Worm (Caenorhabditis elegans) whole organism, L4 larva: ENCODE data around the gene nhr-121.

Experiments used
- D1046.2 ChIP-seq: fragments of 200-800 bp; sonication (Bioruptor generic); IDR thresholded peaks from 2 replicates; pipeline ENCODE4 v1.3.6; 2022; ENCODE audit warnings: missing genetic modification characterization, missing compliant biosample characterization
- F26F4.8 ChIP-seq: fragments of 200-800 bp; sonication (Bioruptor generic); conservative IDR thresholded peaks from 2 replicates; pipeline ENCODE4 v1.3.6; 2022; ENCODE audit warnings: missing genetic modification characterization, missing compliant biosample characterization
- F44E2.7 ChIP-seq: fragments of 200-800 bp; sonication (Bioruptor generic); IDR thresholded peaks from 2 replicates; pipeline ENCODE4 v2.1.2; 2022; ENCODE audit warnings: missing genetic modification characterization, missing compliant biosample characterization
- T20F7.1 ChIP-seq: fragments of 200-800 bp; sonication (Bioruptor generic); optimal IDR thresholded peaks from 2 replicates; lab custom pipeline; 2018; ENCODE audit warnings: mild to moderate bottlenecking, missing genetic modification characterization, missing compliant biosample characterization
- Y48G9A.11 ChIP-seq: fragments of 200-800 bp; sonication (Bioruptor generic); IDR thresholded peaks from 2 replicates; pipeline ENCODE4 v1.3.6; 2022; ENCODE audit warnings: missing genetic modification reagents, missing genetic modification characterization, missing compliant biosample characterization
- Y75B8A.6 ChIP-seq: fragments of 200-800 bp; sonication (Bioruptor generic); IDR thresholded peaks from 2 replicates; pipeline ENCODE4 v1.3.6; 2022; ENCODE audit warnings: missing genetic modification reagents, missing genetic modification characterization, missing compliant biosample characterization
- ZK337.2 ChIP-seq: fragments of 200-800 bp; sonication (Bioruptor generic); IDR thresholded peaks from 2 replicates; pipeline ENCODE4 v1.3.6; 2022; ENCODE audit warnings: missing genetic modification reagents, missing genetic modification characterization, missing compliant biosample characterization
- aha-1 ChIP-seq: fragments of 150-350 bp; peaks from one replicate; lab custom pipeline; 2014; ENCODE audit warnings: missing biosample characterization, missing genetic modification characterization
- aly-2 ChIP-seq: sonication (generic microtip); optimal IDR thresholded peaks from 2 replicates; lab custom pipeline; 2018; ENCODE audit warnings: missing biosample characterization, missing genetic modification characterization
- attf-4 ChIP-seq: sonication (generic microtip); optimal IDR thresholded peaks from 3 replicates; lab custom pipeline; 2017; ENCODE audit warnings: missing biosample characterization, missing genetic modification characterization
- ceh-28 ChIP-seq: fragments of 150-350 bp; optimal IDR thresholded peaks from 2 replicates; lab custom pipeline; 2014; ENCODE audit warnings: missing biosample characterization, missing genetic modification reagents, missing genetic modification characterization
- ceh-32 ChIP-seq: sonication (generic microtip); optimal IDR thresholded peaks from 2 replicates; lab custom pipeline; 2016; ENCODE audit warnings: mild to moderate bottlenecking, missing genetic modification characterization, missing compliant biosample characterization; ENCODE audit not compliant: poor library complexity
- daf-16 ChIP-seq, 3 experiments: sonication (generic microtip); optimal IDR thresholded peaks; 2 replicates each; lab custom pipeline; 2016 to 2017; ENCODE audit warnings: missing genetic modification characterization in 3 of 3, missing genetic modification reagents in 3 of 3, mild to moderate bottlenecking in 2 of 3, missing compliant biosample characterization in 2 of 3, missing biosample characterization in 1 of 3, moderate library complexity in 1 of 3
- dmd-8 ChIP-seq: fragments of 200-800 bp; sonication (Bioruptor generic); IDR thresholded peaks from 2 replicates; pipeline ENCODE4 v1.3.6; 2022; ENCODE audit warnings: missing genetic modification characterization, missing compliant biosample characterization
- dmd-9 ChIP-seq: fragments of 200-800 bp; sonication (Bioruptor generic); IDR thresholded peaks from 2 replicates; pipeline ENCODE4 v1.3.6; 2022; ENCODE audit warnings: missing genetic modification reagents, missing genetic modification characterization, missing compliant biosample characterization
- duxl-1 ChIP-seq: sonication (generic microtip); optimal IDR thresholded peaks from 2 replicates; lab custom pipeline; 2016; ENCODE audit warnings: mild to moderate bottlenecking, missing genetic modification characterization, moderate library complexity, missing compliant biosample characterization; ENCODE audit not compliant: poor library complexity
- egl-43 ChIP-seq: fragments of 200-800 bp; sonication (Bioruptor generic); IDR thresholded peaks from 2 replicates; pipeline ENCODE4 v1.3.6; 2022; ENCODE audit warnings: missing genetic modification reagents, missing genetic modification characterization, missing compliant biosample characterization
- fos-1 ChIP-seq: fragments of 150-350 bp; optimal IDR thresholded peaks from 2 replicates; lab custom pipeline; 2014; ENCODE audit warnings: missing biosample characterization, missing genetic modification characterization
- hmg-1.1 ChIP-seq: fragments of 200-800 bp; sonication (Bioruptor generic); IDR thresholded peaks from 2 replicates; pipeline ENCODE4 v1.3.6; 2022; ENCODE audit warnings: missing genetic modification reagents, missing genetic modification characterization, missing compliant biosample characterization
- lim-7 ChIP-seq: fragments of 200-800 bp; sonication (Bioruptor generic); IDR thresholded peaks from 2 replicates; pipeline ENCODE4 v1.3.6; 2022; ENCODE audit warnings: missing genetic modification characterization, missing compliant biosample characterization
- lin-13 ChIP-seq: fragments of 150-350 bp; optimal IDR thresholded peaks from 2 replicates; lab custom pipeline; 2014; ENCODE audit warnings: missing biosample characterization, missing genetic modification reagents, missing genetic modification characterization
- lin-15B ChIP-seq: fragments of 150-350 bp; sonication (generic microtip); optimal IDR thresholded peaks from 3 replicates; lab custom pipeline; 2014; ENCODE audit warnings: missing biosample characterization, missing genetic modification characterization
- lin-29 ChIP-seq: fragments of 200-800 bp; sonication (Bioruptor generic); IDR thresholded peaks from 2 replicates; pipeline ENCODE4 v1.3.6; 2022; ENCODE audit warnings: missing genetic modification reagents, missing genetic modification characterization, missing compliant biosample characterization
- lin-38 ChIP-seq: fragments of 200-800 bp; sonication (Bioruptor generic); IDR thresholded peaks from 2 replicates; pipeline ENCODE4 v1.3.6; 2022; ENCODE audit warnings: missing genetic modification reagents, missing genetic modification characterization, missing compliant biosample characterization
- mdt-29 ChIP-seq: fragments of 200-800 bp; sonication (Bioruptor generic); IDR thresholded peaks from 2 replicates; pipeline ENCODE4 v1.3.6; 2022; ENCODE audit warnings: missing genetic modification reagents, missing genetic modification characterization, missing compliant biosample characterization
- mes-2 ChIP-seq: sonication (generic microtip); optimal IDR thresholded peaks from 2 replicates; lab custom pipeline; 2016; ENCODE audit warnings: missing genotype, mild to moderate bottlenecking, missing genetic modification characterization, missing compliant biosample characterization; ENCODE audit not compliant: poor library complexity, severe bottlenecking
- nhr-102 ChIP-seq: sonication (generic microtip); optimal IDR thresholded peaks from 2 replicates; lab custom pipeline; 2016; ENCODE audit warnings: mild to moderate bottlenecking, missing genetic modification characterization, moderate library complexity, missing compliant biosample characterization
- nhr-111 ChIP-seq: fragments of 200-800 bp; sonication (Bioruptor generic); optimal IDR thresholded peaks from 2 replicates; lab custom pipeline; 2018; ENCODE audit warnings: mild to moderate bottlenecking, missing genetic modification characterization, missing compliant biosample characterization
- nhr-28 ChIP-seq: fragments of 150-350 bp; optimal IDR thresholded peaks from 2 replicates; lab custom pipeline; 2014; ENCODE audit warnings: missing biosample characterization, missing genetic modification characterization
- pha-4 ChIP-seq, 2 experiments: fragments of 150-350 bp in 1 of 2; fragments of 200-800 bp in 1 of 2; sonication (Bioruptor generic) in 1 of 2; IDR thresholded peaks in 1 of 2; optimal IDR thresholded peaks in 1 of 2; 2 replicates each; pipeline versions ENCODE4 v1.3.6 to Lab custom; 2014 to 2022; ENCODE audit warnings: missing genetic modification characterization in 2 of 2, missing genetic modification reagents in 2 of 2, missing biosample characterization in 1 of 2, missing compliant biosample characterization in 1 of 2
- php-3 ChIP-seq: fragments of 200-800 bp; sonication (Bioruptor generic); IDR thresholded peaks from 2 replicates; pipeline ENCODE4 v1.3.6; 2022; ENCODE audit warnings: missing genetic modification reagents, missing genetic modification characterization, missing compliant biosample characterization
- pqm-1 ChIP-seq: sonication (generic microtip); optimal IDR thresholded peaks from 2 replicates; lab custom pipeline; 2017; ENCODE audit warnings: missing biosample characterization, missing genetic modification characterization
- skn-1 ChIP-seq: fragments of 150-350 bp; optimal IDR thresholded peaks from 2 replicates; lab custom pipeline; 2014; ENCODE audit warnings: missing biosample characterization, missing genetic modification characterization
- snpc-1.2 ChIP-seq: fragments of 200-800 bp; sonication (Bioruptor generic); IDR thresholded peaks from 2 replicates; pipeline ENCODE4 v1.3.6; 2022; ENCODE audit warnings: missing genetic modification reagents, missing genetic modification characterization, missing compliant biosample characterization
- snpc-4 ChIP-seq: fragments of 150-350 bp; optimal IDR thresholded peaks from 2 replicates; lab custom pipeline; 2014; ENCODE audit warnings: missing biosample characterization, missing genetic modification characterization
- spr-3 ChIP-seq: fragments of 200-800 bp; sonication (Bioruptor generic); optimal IDR thresholded peaks from 2 replicates; lab custom pipeline; 2018; ENCODE audit warnings: mild to moderate bottlenecking, missing genetic modification characterization, missing compliant biosample characterization
- tag-97 ChIP-seq: fragments of 200-800 bp; sonication (Bioruptor generic); IDR thresholded peaks from 2 replicates; pipeline ENCODE4 v1.3.6; 2022; ENCODE audit warnings: missing genetic modification characterization, missing compliant biosample characterization
- unc-39 ChIP-seq: sonication (generic microtip); optimal IDR thresholded peaks from 2 replicates; lab custom pipeline; 2017; ENCODE audit warnings: missing biosample characterization, missing genetic modification characterization
- unc-62 ChIP-seq, 3 experiments: fragments of 150-350 bp in 1 of 3; sonication (generic microtip); optimal IDR thresholded peaks in 2 of 3; peaks in 1 of 3; 1 replicate in 1 of 3; 2 replicates in 2 of 3; lab custom pipeline; 2014 to 2017; ENCODE audit warnings: missing biosample characterization in 3 of 3, missing genetic modification characterization in 3 of 3, missing genetic modification reagents in 3 of 3, missing genotype in 1 of 3
- zfp-2 ChIP-seq: sonication (generic microtip); optimal IDR thresholded peaks from 2 replicates; lab custom pipeline; 2016; ENCODE audit warnings: mild to moderate bottlenecking, missing genetic modification characterization, missing compliant biosample characterization
- zfp-3 ChIP-seq: fragments of 200-800 bp; sonication (Bioruptor generic); conservative IDR thresholded peaks from 2 replicates; pipeline ENCODE4 v1.3.6; 2022; ENCODE audit warnings: missing genetic modification reagents, missing genetic modification characterization, missing compliant biosample characterization
- zip-2 ChIP-seq: fragments of 150-350 bp; optimal IDR thresholded peaks from 2 replicates; lab custom pipeline; 2014; ENCODE audit warnings: missing biosample characterization, missing genetic modification characterization
- ztf-11 ChIP-seq: fragments of 150-350 bp; optimal IDR thresholded peaks from 2 replicates; lab custom pipeline; 2014; ENCODE audit warnings: missing biosample characterization, missing genetic modification characterization

Gene nhr-121

DNA sequence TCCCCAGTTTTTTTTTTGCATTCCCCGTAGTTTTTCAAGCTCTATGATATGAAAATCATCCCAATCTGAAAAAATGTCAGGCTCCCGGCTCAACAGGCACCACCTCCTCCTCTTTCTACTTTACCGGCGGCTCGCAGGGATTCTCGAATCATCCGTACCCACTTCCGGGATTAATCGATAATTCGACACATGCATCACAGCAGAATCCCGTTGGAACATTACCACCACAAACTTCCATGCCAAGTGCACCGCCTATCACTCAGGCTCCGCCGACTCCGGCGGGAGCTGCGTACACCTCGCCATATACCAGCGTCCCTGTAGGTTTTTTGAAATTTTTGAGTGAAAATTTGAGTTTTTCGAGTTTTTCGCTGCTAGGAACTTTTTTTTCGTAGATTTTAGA lies 33.4 kb downstream of the nhr-121 start:
- no peak for TF ChIP-seq attf-4
- peak; percentile 53 for TF ChIP-seq aha-1 (tag; lab: Kevin White, UChicago)
- no peak for TF ChIP-seq zfp-2 (tag; lab: Kevin White, UChicago)
- peak; percentile 60; the same call in 1 of the 2 replicates for TF ChIP-seq egl-43 (GFP tag; lab: Robert Waterston, UW)
- TF ChIP-seq skn-1 (tag; lab: Kevin White, UChicago): no peak
- peak in 1 of 2 experiments; percentile 12 for TF ChIP-seq unc-62 (GFP tag; optimal IDR thresholded peaks at IDR 0.05 in 1 of 2; lab: Kevin White, UChicago)
- no peak for TF ChIP-seq unc-62 (tag; optimal IDR thresholded peaks at IDR 0.05; lab: Kevin White, UChicago)
- no peak for TF ChIP-seq snpc-1.2 (GFP tag; lab: Robert Waterston, UW)

DNA sequence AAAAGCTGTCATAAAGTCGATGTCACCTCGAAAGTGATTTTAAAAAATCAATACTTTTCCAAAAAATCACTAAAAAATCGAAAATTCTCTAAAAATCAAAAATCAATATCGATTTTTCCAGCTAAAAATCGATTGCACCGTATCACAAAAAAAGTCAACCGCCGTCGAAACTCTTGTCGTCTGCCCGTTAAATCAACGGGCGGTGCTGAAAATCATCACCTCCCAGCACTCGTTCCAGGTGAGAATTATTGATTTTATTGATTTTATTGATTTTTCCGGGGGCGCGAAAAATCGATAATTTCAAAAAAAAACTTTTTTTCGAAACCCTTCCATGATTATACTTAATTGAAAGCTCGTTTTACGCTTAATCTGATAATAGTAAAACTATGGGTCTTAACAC lies 35.1 kb downstream of the nhr-121 start:
- TF ChIP-seq ceh-28 (peak; percentile 90), F44E2.7 (GFP tag; lab: Robert Waterston, UW) (0 out of 2 replicates have a peak, but pooled peaks have one; percentile 60), pha-4 (GFP tag; IDR thresholded peaks at IDR 0.05; lab: Robert Waterston, UW) (no peak), pha-4 (tag; optimal IDR thresholded peaks at IDR 0.05; lab: Kevin White, UChicago) (no peak), lin-38 (GFP tag; lab: Robert Waterston, UW) (peak; percentile 8), dmd-8 (GFP tag; lab: Robert Waterston, UW) (no peak), ztf-11 (tag; lab: Kevin White, UChicago) (no peak), lin-29 (no peak), daf-16 (GFP tag; optimal IDR thresholded peaks at IDR 0.05; lab: Kevin White, UChicago) (no peak), daf-16 (tag; optimal IDR thresholded peaks at IDR 0.05; lab: Kevin White, UChicago) (no peak), unc-39 (tag; lab: Kevin White, UChicago) (no peak), lim-7 (no peak), lin-15B (tag; lab: Kevin White, UChicago) (no peak)

DNA sequence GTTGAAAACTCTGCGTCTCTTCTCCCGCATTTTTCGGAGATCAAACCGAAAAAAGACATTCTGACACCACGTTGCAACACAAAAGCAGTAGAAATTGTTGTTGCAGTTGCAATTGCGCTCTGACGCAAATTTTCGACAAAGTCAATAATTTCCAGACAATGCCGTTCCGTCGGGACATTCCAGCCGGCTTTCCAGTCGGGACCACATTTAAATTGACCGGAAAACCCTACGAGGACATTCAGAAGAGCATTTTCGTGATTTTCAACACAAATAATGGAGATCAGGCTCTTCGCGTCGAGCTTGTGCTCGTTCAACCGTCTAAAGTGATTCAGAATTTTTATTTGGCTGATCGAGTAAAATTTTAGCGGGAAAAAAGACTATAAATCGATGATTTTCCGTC lies 35.6 kb downstream of the nhr-121 start:
- TF ChIP-seq aha-1 (tag; lab: Kevin White, UChicago) (peak; percentile 76), aly-2 (tag; lab: Kevin White, UChicago) (no peak)

DNA sequence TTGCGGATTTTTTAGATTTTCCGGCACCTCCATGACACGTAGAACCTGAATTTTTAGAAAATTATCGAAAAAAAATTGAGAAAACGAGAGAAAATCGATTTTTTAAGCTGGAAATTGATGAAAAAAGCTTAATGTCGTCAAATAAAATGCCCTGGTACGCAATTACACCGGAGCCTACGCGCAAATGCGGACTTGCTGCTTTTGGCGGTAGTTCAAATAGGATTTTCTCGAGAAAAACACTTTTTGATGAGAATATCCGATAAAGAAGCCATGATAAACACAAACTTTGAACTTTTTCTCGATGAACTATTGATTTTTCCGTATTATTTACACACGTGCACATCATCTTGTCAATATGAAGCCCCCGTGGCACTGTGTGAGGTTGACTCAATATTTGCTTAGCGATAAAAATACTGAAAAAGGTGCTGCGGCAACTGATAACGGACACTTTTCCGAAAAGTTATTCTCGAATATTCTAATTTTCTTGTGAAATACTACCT lies 36.4 kb downstream of the nhr-121 start, which contains the start of the genes W04B5.5 and W04B5.3:
Gene W04B5.5 (minus strand): TSS at position 51 of the 500 bp plus-strand sequence.
Gene W04B5.3 (plus strand): TSS at position 356 of the 500 bp plus-strand sequence.
- TF ChIP-seq lin-29 (no peak), dmd-9 (GFP tag; lab: Robert Waterston, UW) (no peak), ceh-32 (tag; lab: Kevin White, UChicago) (no peak), T20F7.1 (GFP tag; lab: Kevin White, UChicago) (no peak), hmg-1.1 (GFP tag; lab: Robert Waterston, UW) (no peak), snpc-4 (no peak), Y75B8A.6 (GFP tag; lab: Robert Waterston, UW) (no peak), mes-2 (tag; lab: Kevin White, UChicago) (peak; percentile 63), zfp-2 (tag; lab: Kevin White, UChicago) (no peak), nhr-28 (peak; percentile 39), aha-1 (tag; lab: Kevin White, UChicago) (peak; percentile 62), duxl-1 (tag; lab: Kevin White, UChicago) (peak; percentile 38), mdt-29 (GFP tag; lab: Robert Waterston, UW) (0 out of 2 replicates have a peak, but pooled peaks have one; percentile 14), Y48G9A.11 (GFP tag; lab: Robert Waterston, UW) (peak; percentile 62), aly-2 (tag; lab: Kevin White, UChicago) (no peak), zip-2 (tag; lab: Kevin White, UChicago) (no peak), lin-13 (GFP tag; lab: Kevin White, UChicago) (peak; percentile 34), spr-3 (no peak), ceh-28 (no peak), nhr-111 (GFP tag; lab: Kevin White, UChicago) (no peak), ZK337.2 (GFP tag; lab: Robert Waterston, UW) (no peak), php-3 (GFP tag; lab: Robert Waterston, UW) (0 out of 2 replicates have a peak, but pooled peaks have one; percentile 34), F26F4.8 (GFP tag; lab: Robert Waterston, UW) (no peak), tag-97 (GFP tag; lab: Robert Waterston, UW) (no peak), D1046.2 (no peak), daf-16 (GFP tag; optimal IDR thresholded peaks at IDR 0.05; lab: Kevin White, UChicago) (peak in 1 of 2 experiments; percentile 23), daf-16 (tag; optimal IDR thresholded peaks at IDR 0.05; lab: Kevin White, UChicago) (peak; percentile 97), lin-38 (GFP tag; lab: Robert Waterston, UW) (peak; percentile 65), nhr-102 (tag; lab: Kevin White, UChicago) (no peak), pqm-1 (peak; percentile 80), zfp-3 (GFP tag; lab: Robert Waterston, UW) (no peak), fos-1 (no peak)
